Fruit fly (Drosophila melanogaster): ENCODE results near the gene wge.

DNA sequence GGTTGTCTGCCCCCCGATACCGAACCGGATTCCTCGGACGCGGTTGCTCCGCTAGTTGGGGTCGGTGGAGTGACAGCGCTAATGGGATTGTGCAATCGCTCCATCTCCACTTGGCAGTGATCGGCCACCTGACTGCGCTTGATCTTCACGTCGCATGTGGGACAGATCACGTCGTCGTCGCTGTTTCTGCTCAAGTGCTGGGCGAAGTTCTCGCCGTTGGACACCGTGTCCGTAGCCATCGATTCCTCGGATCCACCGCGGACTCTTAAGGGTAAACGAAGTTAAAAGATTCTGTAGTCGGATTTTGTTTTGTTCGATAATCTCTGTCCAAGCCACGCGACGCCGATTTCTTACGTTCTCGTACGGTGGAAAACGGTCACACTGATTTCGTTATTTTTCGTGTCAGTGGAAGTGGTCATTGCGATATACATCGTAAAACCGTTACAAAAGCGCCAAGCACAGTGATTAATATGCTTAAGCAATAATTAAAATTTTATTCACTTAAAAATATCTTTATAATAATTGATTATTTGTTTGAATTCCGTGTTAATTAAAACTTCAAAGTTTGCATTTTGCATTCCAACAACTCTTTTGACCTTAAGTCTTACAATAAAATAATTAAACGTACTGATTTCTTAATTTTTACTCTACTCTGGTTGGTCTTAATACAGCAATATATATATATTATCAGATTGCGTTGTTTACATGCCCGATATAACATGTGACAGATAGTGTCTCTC is 5.3 kb upstream of the wge start, which contains the start of gene RNF220:
- TF ChIP-seq h (optimal IDR thresholded peaks at IDR 0.05): no peak
- peak; percentile 73 for TF ChIP-seq psq (optimal IDR thresholded peaks at IDR 0.05)
- TF ChIP-seq Sin3A (optimal IDR thresholded peaks at IDR 0.05): no peak

All from Kc167 (cell line).